Worm (Caenorhabditis elegans) whole organism, L3 larva: ENCODE measurements around the gene F09E5.7.

Experiments used
- elt-2 ChIP-seq: sonication (generic microtip); optimal IDR thresholded peaks from 2 replicates; lab custom pipeline; 2016; ENCODE audit warnings: missing genetic modification reagents, mild to moderate bottlenecking, missing genetic modification characterization, missing compliant biosample characterization
- fkh-10 ChIP-seq: sonication (generic microtip); optimal IDR thresholded peaks from 2 replicates; lab custom pipeline; 2017; ENCODE audit warnings: missing biosample characterization, missing genetic modification reagents, missing genetic modification characterization
- lin-39 ChIP-seq: fragments of 150-350 bp; optimal IDR thresholded peaks from 2 replicates; lab custom pipeline; 2018; ENCODE audit warnings: missing biosample characterization, missing genetic modification reagents, missing genetic modification characterization
- skn-1 ChIP-seq: fragments of 150-350 bp; optimal IDR thresholded peaks from 2 replicates; lab custom pipeline; 2014; ENCODE audit warnings: missing biosample characterization, missing genetic modification characterization
- unc-39 ChIP-seq: sonication (generic microtip); optimal IDR thresholded peaks from 4 replicates; lab custom pipeline; 2017; ENCODE audit warnings: missing biosample characterization, missing genetic modification characterization

DNA sequence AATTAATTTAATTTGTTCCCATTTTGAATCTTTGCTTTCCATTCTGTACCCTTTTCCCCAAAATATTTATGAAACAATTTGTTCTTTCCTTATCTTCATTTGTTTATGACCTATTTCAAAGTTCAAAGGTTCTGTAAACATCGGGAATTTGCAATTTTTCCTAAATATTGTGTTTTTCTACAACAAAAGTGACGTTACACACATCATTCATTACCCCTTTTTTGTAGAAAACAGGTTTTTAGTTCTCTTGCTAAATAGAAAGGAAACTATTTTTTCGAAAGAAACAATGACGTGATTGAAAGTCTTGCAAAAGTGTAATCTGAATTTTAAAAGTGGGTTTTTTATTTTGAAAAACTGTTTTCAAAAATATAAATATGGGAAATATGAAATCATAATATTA is 27.2 kb upstream of the F09E5.7 start:
- TF ChIP-seq elt-2 (tag; lab: Kevin White, UChicago) (no peak), unc-39 (tag; lab: Kevin White, UChicago) (no peak), skn-1 (tag; lab: Kevin White, UChicago) (no peak), lin-39 (tag; lab: Kevin White, UChicago) (no peak), fkh-10 (no peak)
